Fruit fly (Drosophila melanogaster) whole organism, wandering third instar larva: Measurements from ENCODE around the gene sdk.
A peak's percentile ranks its signal among the peaks of the same experiment; 100 is the strongest.

Experiments
- Abd-B ChIP-seq: fragments of >200 bp; optimal IDR thresholded peaks from 2 replicates; lab custom pipeline; 2017; ENCODE audit warnings: missing biosample characterization, missing genetic modification characterization
- CrebA ChIP-seq: fragments of 200-800 bp; sonication (Bioruptor generic); optimal IDR thresholded peaks from 2 replicates; lab custom pipeline; 2016; ENCODE audit warnings: missing biosample characterization, mild to moderate bottlenecking, missing genetic modification characterization, borderline replicate concordance
- Dfd ChIP-seq: fragments of >200 bp; optimal IDR thresholded peaks from 2 replicates; lab custom pipeline; 2017; ENCODE audit warnings: missing biosample characterization, missing genetic modification characterization
- Dif ChIP-seq: fragments of 200-275, 200-300 bp; sonication (Bioruptor generic); optimal IDR thresholded peaks from 2 replicates; lab custom pipeline; 2018; ENCODE audit warnings: missing biosample characterization, missing genetic modification characterization; ENCODE audit not compliant: partially characterized antibody
- HLH106 ChIP-seq: fragments of 200-800 bp; optimal IDR thresholded peaks from 3 replicates; lab custom pipeline; 2019; ENCODE audit warnings: missing biosample characterization, mild to moderate bottlenecking, missing genetic modification characterization, moderate library complexity
- Hr83 ChIP-seq: fragments of 200-300 bp; sonication (Bioruptor generic); optimal IDR thresholded peaks from 2 replicates; lab custom pipeline; 2016; ENCODE audit warnings: missing biosample characterization, mild to moderate bottlenecking, missing genetic modification characterization, moderate library complexity; ENCODE audit not compliant: poor library complexity, severe bottlenecking
- Myc ChIP-seq: fragments of >200 bp; optimal IDR thresholded peaks from 2 replicates; lab custom pipeline; 2017
- Rel ChIP-seq, 2 experiments: fragments of 200-800 bp; sonication (Bioruptor generic) in 1 of 2; optimal IDR thresholded peaks; 2 replicates in 1 of 2; 3 replicates in 1 of 2; lab custom pipeline; 2016 to 2019; ENCODE audit warnings: mild to moderate bottlenecking in 2 of 2, missing biosample characterization in 2 of 2, missing genetic modification characterization in 2 of 2, moderate library complexity in 1 of 2
- Sp1 ChIP-seq: fragments of 200-800 bp; sonication (Bioruptor generic); optimal IDR thresholded peaks from 3 replicates; lab custom pipeline; 2019; ENCODE audit warnings: missing biosample characterization, mild to moderate bottlenecking, missing genetic modification characterization, moderate library complexity
- br ChIP-seq: fragments of 200-800 bp; sonication (Bioruptor generic); optimal IDR thresholded peaks from 2 replicates; lab custom pipeline; 2016; ENCODE audit warnings: missing biosample characterization, missing genetic modification characterization
- dmrt93B ChIP-seq: fragments of 200-800 bp; sonication (Bioruptor generic); optimal IDR thresholded peaks from 2 replicates; lab custom pipeline; 2018; ENCODE audit warnings: missing biosample characterization, mild to moderate bottlenecking, missing genetic modification characterization
- ey ChIP-seq: fragments of 200-800 bp; sonication (Bioruptor generic); optimal IDR thresholded peaks from 2 replicates; lab custom pipeline; 2016; ENCODE audit warnings: missing biosample characterization, missing genetic modification characterization
- foxo ChIP-seq, 2 experiments: fragments of 200-800 bp; sonication (Bioruptor generic); optimal IDR thresholded peaks; 2 replicates in 1 of 2; 3 replicates in 1 of 2; lab custom pipeline; 2016 to 2017; ENCODE audit warnings: missing biosample characterization in 2 of 2, missing genetic modification characterization in 2 of 2
- fru ChIP-seq: fragments of 200-800 bp; sonication (Bioruptor generic); optimal IDR thresholded peaks from 3 replicates; lab custom pipeline; 2016; ENCODE audit warnings: missing biosample characterization, mild to moderate bottlenecking, missing genetic modification characterization
- h ChIP-seq: fragments of 200-800 bp; sonication (Bioruptor generic); optimal IDR thresholded peaks from 3 replicates; lab custom pipeline; 2016; ENCODE audit warnings: missing biosample characterization, mild to moderate bottlenecking, missing genetic modification characterization
- jim ChIP-seq: fragments of 175-275, 200-325 bp; sonication (Bioruptor generic); optimal IDR thresholded peaks from 2 replicates; lab custom pipeline; 2016; ENCODE audit warnings: missing biosample characterization, mild to moderate bottlenecking, missing genetic modification characterization
- lola ChIP-seq: fragments of >200 bp; optimal IDR thresholded peaks from 2 replicates; lab custom pipeline; 2017; ENCODE audit warnings: missing biosample characterization, missing genetic modification characterization
- pan ChIP-seq: fragments of >200 bp; optimal IDR thresholded peaks from 2 replicates; lab custom pipeline; 2017
- psq ChIP-seq: fragments of 200-800 bp; sonication (Bioruptor generic); optimal IDR thresholded peaks from 3 replicates; lab custom pipeline; 2017; ENCODE audit warnings: missing biosample characterization, mild to moderate bottlenecking, missing genetic modification characterization, moderate library complexity
- rgr ChIP-seq: fragments of 200-800 bp; sonication (Bioruptor generic); optimal IDR thresholded peaks from 3 replicates; lab custom pipeline; 2016; ENCODE audit warnings: missing biosample characterization, mild to moderate bottlenecking, missing genetic modification characterization
- sage ChIP-seq: fragments of 200-800 bp; sonication (Bioruptor generic); optimal IDR thresholded peaks from 2 replicates; lab custom pipeline; 2016; ENCODE audit warnings: missing biosample characterization, mild to moderate bottlenecking, missing genetic modification characterization
- tai ChIP-seq: sonication (Bioruptor generic); optimal IDR thresholded peaks from 2 replicates; lab custom pipeline; 2016; ENCODE audit warnings: missing biosample characterization, missing genetic modification characterization
- usp ChIP-seq: fragments of >200 bp; optimal IDR thresholded peaks from 2 replicates; lab custom pipeline; 2017; ENCODE audit warnings: missing biosample characterization, missing genetic modification characterization
- woc ChIP-seq: sonication (Bioruptor generic); optimal IDR thresholded peaks from 2 replicates; lab custom pipeline; 2016; ENCODE audit warnings: missing biosample characterization, mild to moderate bottlenecking, missing genetic modification characterization

The sdk gene

dm6 chrX:796397-796989 lies 109.9 kb downstream of the sdk start:
- TF ChIP-seq Myc (lab: Kevin White, UChicago) = peak; percentile 46
- no peak for TF ChIP-seq sage (GFP tag; lab: Kevin White, UChicago)
- no peak for TF ChIP-seq lola (GFP tag; lab: Kevin White, UChicago)
- peak; percentile 94 for TF ChIP-seq woc (GFP tag; lab: Kevin White, UChicago)
- peak; percentile 45 for TF ChIP-seq br (GFP tag; lab: Kevin White, UChicago)
- TF ChIP-seq jim = no peak
- TF ChIP-seq h (GFP tag; lab: Kevin White, UChicago) = peak; percentile 26
- TF ChIP-seq psq (GFP tag; lab: Kevin White, UChicago) = no peak
- TF ChIP-seq Sp1 (GFP tag; lab: Kevin White, UChicago) = peak; percentile 36
- peak; percentile 3 for TF ChIP-seq ey (GFP tag; lab: Kevin White, UChicago)
- no peak for TF ChIP-seq usp
- no peak for TF ChIP-seq Dfd (GFP tag; lab: Kevin White, UChicago)
- no peak for TF ChIP-seq tai (GFP tag; lab: Kevin White, UChicago)
- no peak for TF ChIP-seq Abd-B (GFP tag; lab: Kevin White, UChicago)
- TF ChIP-seq dmrt93B (GFP tag; lab: Kevin White, UChicago) = no peak
- TF ChIP-seq Dif (GFP tag; lab: Kevin White, UChicago) = peak; percentile 37
- peak; percentile 46 for TF ChIP-seq Hr83
- peak; percentile 32 to 63 for TF ChIP-seq foxo (GFP tag; optimal IDR thresholded peaks at IDR 0.05; lab: Kevin White, UChicago)
- TF ChIP-seq Rel (GFP tag; optimal IDR thresholded peaks at IDR 0.05; lab: Kevin White, UChicago) = no peak
- peak; percentile 75 for TF ChIP-seq Rel (tag; optimal IDR thresholded peaks at IDR 0.05; lab: Kevin White, UChicago)
- TF ChIP-seq pan (lab: Kevin White, UChicago) = no peak
- TF ChIP-seq fru = peak; percentile 89
- TF ChIP-seq CrebA (GFP tag; lab: Kevin White, UChicago) = no peak
- TF ChIP-seq rgr (GFP tag; lab: Kevin White, UChicago) = peak; percentile 36
- peak; percentile 1 for TF ChIP-seq HLH106 (tag; lab: Kevin White, UChicago)
